Worm (Caenorhabditis elegans): ENCODE results near the gene srh-268.
"Not testable (repeated sequence)": the region's sequence is repeated elsewhere in the genome, so short reads cannot be mapped to it uniquely, and the experiment has no call there.

Gene srh-268

ce11 chrV:7506207-7506606 is 32.9 kb upstream of the srh-268 start (continued):
- TF ChIP-seq ztf-18 (tag; optimal IDR thresholded peaks at IDR 0.05) (peak; percentile 15), repo-1 (tag; optimal IDR thresholded peaks at IDR 0.05) (no peak), lag-1 (GFP tag; IDR thresholded peaks at IDR 0.05) (no peak), dpff-1 (tag; optimal IDR thresholded peaks at IDR 0.05) (no peak), hlh-26 (GFP tag; conservative IDR thresholded peaks at IDR 0.05) (no peak), him-1 (tag; optimal IDR thresholded peaks at IDR 0.05) (peak; percentile 67), lin-26 (GFP tag; IDR thresholded peaks at IDR 0.05) (peak; percentile 55; the same call in 1 of the 2 replicates), F23B12.7 (tag; optimal IDR thresholded peaks at IDR 0.05; ENCODE audit: insufficient read depth) (peak; percentile 60), mes-4 (tag; optimal IDR thresholded peaks at IDR 0.05) (no peak), F10E7.11 (tag; optimal IDR thresholded peaks at IDR 0.05) (no peak), C06A6.2 (GFP tag; conservative IDR thresholded peaks at IDR 0.05) (no peak), ztf-26 (tag; optimal IDR thresholded peaks at IDR 0.05) (no peak), aptf-3 (GFP tag; IDR thresholded peaks at IDR 0.05) (no peak), efl-1 (GFP tag; optimal IDR thresholded peaks at IDR 0.05) (no peak), let-607 (tag; optimal IDR thresholded peaks at IDR 0.05) (no peak), bed-2 (GFP tag; IDR thresholded peaks at IDR 0.05) (no peak)

ce11 chrV:7508566-7509044 is 30.5 kb upstream of the srh-268 start, which contains the start of the genes str-31 and nhr-172:
Gene str-31, minus strand, starts transcription at chrV:7508666.
Gene nhr-172, plus strand, starts transcription at chrV:7508994.
- TF ChIP-seq F57A8.1 (GFP tag; optimal IDR thresholded peaks at IDR 0.05): no peak
- TF ChIP-seq F57C9.4 (tag; optimal IDR thresholded peaks at IDR 0.05): no peak
- TF ChIP-seq athp-1 (tag; optimal IDR thresholded peaks at IDR 0.05): no peak

- not testable (repeated sequence) for TF ChIP-seq nhr-120 (GFP tag; IDR thresholded peaks at IDR 0.05); snpc-1.1 (tag; optimal IDR thresholded peaks at IDR 0.05; ENCODE audit: insufficient read depth); K11D2.4 (GFP tag; IDR thresholded peaks at IDR 0.05)
These were observed 27.6 kb upstream of the srh-268 start, which contains the start of gene nhr-171 for ce11 chrV:7511465-7511864. Gene nhr-171, plus strand, starts transcription at chrV:7511765.

- TF ChIP-seq unc-62 (GFP tag; optimal IDR thresholded peaks at IDR 0.05) (no peak), rpc-1 (optimal IDR thresholded peaks at IDR 0.05) (no peak), rpc-1 (tag; optimal IDR thresholded peaks at IDR 0.05) (no peak), egl-44 (GFP tag; IDR thresholded peaks at IDR 0.05) (no peak)
These were observed 24.2 kb upstream of the srh-268 start, which contains the start of gene srb-18 for ce11 chrV:7514939-7515338. Gene srb-18, plus strand, starts transcription at chrV:7515239.

- no peak for TF ChIP-seq snpc-1.3 (tag; optimal IDR thresholded peaks at IDR 0.05; ENCODE audit: insufficient read depth)
- TF ChIP-seq B0336.3 (GFP tag; IDR thresholded peaks at IDR 0.05): no peak
- TF ChIP-seq lag-1 (GFP tag; IDR thresholded peaks at IDR 0.05): no peak
- TF ChIP-seq sea-2 (GFP tag; IDR thresholded peaks at IDR 0.05): no peak
- no peak for TF ChIP-seq ekl-4 (GFP tag; IDR thresholded peaks at IDR 0.05)
- no peak for TF ChIP-seq hlh-12 (tag; optimal IDR thresholded peaks at IDR 0.05)
- TF ChIP-seq F33H1.4 (GFP tag; IDR thresholded peaks at IDR 0.05): no peak
- TF ChIP-seq cebp-2 (GFP tag; IDR thresholded peaks at IDR 0.05): no peak
- no peak for TF ChIP-seq athp-1 (tag; optimal IDR thresholded peaks at IDR 0.05)
- TF ChIP-seq repo-1 (tag; optimal IDR thresholded peaks at IDR 0.05): no peak
- TF ChIP-seq snpc-3.4 (tag; optimal IDR thresholded peaks at IDR 0.05): no peak
- TF ChIP-seq lin-26 (GFP tag; IDR thresholded peaks at IDR 0.05): no peak
- no peak for TF ChIP-seq ets-4 (GFP tag; optimal IDR thresholded peaks at IDR 0.05)
- TF ChIP-seq lin-35 (GFP tag; optimal IDR thresholded peaks at IDR 0.05): no peak
- no peak for TF ChIP-seq ztf-6 (GFP tag; IDR thresholded peaks at IDR 0.05)
- no peak for TF ChIP-seq F57A8.1 (GFP tag; optimal IDR thresholded peaks at IDR 0.05)
These were observed 19.0 kb upstream of the srh-268 start, which contains the start of gene srb-19 for ce11 chrV:7520077-7520476. Gene srb-19, minus strand, starts transcription at chrV:7520177.
